Worm (Caenorhabditis elegans): ENCODE results near the gene pqn-13.

pqn-13 gene

DNA sequence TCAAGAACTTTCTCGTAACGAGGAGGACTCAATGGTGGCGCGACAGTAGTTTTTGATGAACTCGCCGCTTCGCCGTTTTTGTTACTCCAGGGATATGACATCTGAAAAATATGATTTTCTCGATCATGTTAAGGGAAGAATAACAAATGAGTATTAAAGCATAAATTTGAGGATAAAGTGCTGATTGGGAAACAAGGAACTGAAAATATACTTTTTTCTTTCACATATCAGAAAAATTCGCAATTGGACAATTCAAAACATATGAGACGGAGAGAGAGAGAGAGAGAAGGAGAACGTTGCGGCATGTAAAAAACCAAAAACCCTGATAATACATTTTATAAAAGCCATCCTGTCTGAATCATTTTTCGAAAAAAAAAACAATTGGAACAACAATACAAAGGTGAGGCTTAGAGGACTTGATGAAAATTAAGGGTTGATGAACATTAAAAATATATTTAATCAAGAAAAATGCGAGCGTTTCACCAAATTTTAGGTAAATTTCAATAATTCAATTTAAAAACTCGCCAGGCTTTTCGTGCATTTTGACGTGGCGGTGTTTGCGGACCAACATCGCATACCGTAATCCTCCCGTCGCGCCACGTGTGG is 15.2 kb downstream of the pqn-13 start, which contains the start of the genes mut-14 and C14C11.2 (continued):
- TF ChIP-seq hmg-20 (GFP tag; IDR thresholded peaks at IDR 0.05) = no peak
- no peak for TF ChIP-seq madf-8 (GFP tag; conservative IDR thresholded peaks at IDR 0.05)
- no peak for TF ChIP-seq snpc-1.3 (tag; optimal IDR thresholded peaks at IDR 0.05; ENCODE audit: insufficient read depth)
- TF ChIP-seq attf-3 (GFP tag; conservative IDR thresholded peaks at IDR 0.05) = no peak
- TF ChIP-seq lin-54 (GFP tag; optimal IDR thresholded peaks at IDR 0.05) = no peak

ce11 chrV:5653990-5654499 is 21.9 kb downstream of the pqn-13 start, which contains the start of gene hex-2:
Gene hex-2, plus strand, starts transcription at chrV:5654449.
- TF ChIP-seq B0336.3 (GFP tag; IDR thresholded peaks at IDR 0.05) = no peak
- peak; percentile 29 for TF ChIP-seq nhr-80 (tag; optimal IDR thresholded peaks at IDR 0.05)

DNA sequence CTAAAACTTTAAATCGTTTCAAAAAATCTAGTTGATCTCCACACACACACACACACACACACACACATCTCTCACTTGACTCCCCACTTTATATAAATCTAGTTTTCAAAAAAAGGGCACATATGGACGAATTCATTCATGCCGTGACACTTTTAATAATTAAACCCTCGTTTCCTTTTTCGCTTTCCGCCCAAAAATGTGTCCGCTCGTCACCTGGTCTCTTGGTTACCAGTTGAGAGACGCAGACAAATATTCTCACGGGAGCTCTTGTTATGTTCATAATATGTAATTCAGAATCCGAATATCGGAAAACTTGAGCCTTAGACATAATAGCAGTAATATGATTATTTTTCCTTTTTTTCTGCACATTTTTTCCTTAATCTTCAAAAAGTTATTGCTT is 24.0 kb downstream of the pqn-13 start:
- no peak for TF ChIP-seq nhr-80 (tag; optimal IDR thresholded peaks at IDR 0.05)
- TF ChIP-seq F49E8.2 (tag; optimal IDR thresholded peaks at IDR 0.05; ENCODE audit: insufficient read depth) = no peak
- TF ChIP-seq nhr-90 (tag; optimal IDR thresholded peaks at IDR 0.05) = no peak
- TF ChIP-seq madf-8 (GFP tag; conservative IDR thresholded peaks at IDR 0.05) = no peak
- TF ChIP-seq rcor-1 (GFP tag; IDR thresholded peaks at IDR 0.05) = no peak
- no peak for TF ChIP-seq dpl-1 (GFP tag; optimal IDR thresholded peaks at IDR 0.05)
- TF ChIP-seq ceh-100 (GFP tag; IDR thresholded peaks at IDR 0.05) = no peak
- TF ChIP-seq lsy-27 (tag; optimal IDR thresholded peaks at IDR 0.05; ENCODE audit: borderline replicate concordance, insufficient read depth) = no peak
- no peak for TF ChIP-seq rec-8 (tag; optimal IDR thresholded peaks at IDR 0.05)
- no peak for TF ChIP-seq hsf-1 (GFP tag; IDR thresholded peaks at IDR 0.05)
- TF ChIP-seq attf-3 (GFP tag; conservative IDR thresholded peaks at IDR 0.05) = no peak

DNA sequence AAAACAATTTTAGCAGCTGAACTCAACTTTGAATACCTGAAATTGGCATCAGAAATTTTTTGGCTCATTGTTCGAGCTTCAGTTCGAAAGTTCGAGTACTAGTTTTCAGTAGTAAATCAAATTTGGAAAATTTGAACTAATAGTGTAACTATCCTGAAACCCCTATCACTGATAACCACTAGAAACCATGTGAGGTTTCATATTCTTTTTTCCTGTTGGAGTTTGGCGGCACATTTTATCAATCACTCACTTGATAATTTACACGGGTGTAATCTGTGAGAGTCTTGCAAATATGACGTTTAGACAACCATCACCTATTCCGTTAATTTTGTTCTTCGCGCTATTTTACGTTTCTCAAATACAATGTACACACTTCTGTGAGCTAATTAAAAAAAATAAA is 28.6 kb downstream of the pqn-13 start, which contains the start of gene C14C11.4:
TSS of gene C14C11.4 (plus strand) at position 252 of the 400 bp plus-strand sequence.
- TF ChIP-seq ets-4 (GFP tag; optimal IDR thresholded peaks at IDR 0.05) = peak; percentile 39
- peak; percentile 86 for TF ChIP-seq nhr-80 (tag; optimal IDR thresholded peaks at IDR 0.05)
- no peak for TF ChIP-seq hmg-1.2 (GFP tag; IDR thresholded peaks at IDR 0.05)

DNA sequence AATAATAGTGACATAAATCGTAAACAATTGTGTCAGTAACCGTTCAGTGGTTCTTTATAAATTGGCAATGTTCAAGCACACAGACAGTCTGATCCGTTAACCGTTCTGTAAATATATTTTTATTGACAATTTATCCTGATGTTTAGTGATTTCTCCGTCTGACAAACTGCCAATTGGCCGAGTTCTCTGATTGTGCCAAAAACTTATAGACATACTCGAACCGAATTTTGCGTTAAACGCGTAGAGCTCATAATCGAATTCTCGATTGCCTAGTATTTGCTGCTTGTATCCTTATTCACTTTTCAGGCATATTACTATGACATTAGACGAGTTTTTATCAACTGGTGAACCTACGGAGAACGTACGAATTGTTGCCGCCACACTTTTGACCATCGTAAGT is 31.7 kb downstream of the pqn-13 start, which contains the start of gene srx-117:
TSS of gene srx-117 (plus strand) at position 301 of the 400 bp plus-strand sequence.
- no peak for TF ChIP-seq lir-1 (GFP tag; conservative IDR thresholded peaks at IDR 0.05)
- no peak for TF ChIP-seq nhr-120 (GFP tag; IDR thresholded peaks at IDR 0.05)
- TF ChIP-seq pbrm-1 (GFP tag; IDR thresholded peaks at IDR 0.05) = no peak
- no peak for TF ChIP-seq madf-6 (GFP tag; IDR thresholded peaks at IDR 0.05)
- no peak for TF ChIP-seq ztf-22 (GFP tag; optimal IDR thresholded peaks at IDR 0.05)
- no peak for TF ChIP-seq lsy-27 (tag; optimal IDR thresholded peaks at IDR 0.05; ENCODE audit: borderline replicate concordance, insufficient read depth)
- no peak for TF ChIP-seq Y56A3A.18 (GFP tag; IDR thresholded peaks at IDR 0.05)
- TF ChIP-seq snpc-3.4 (tag; optimal IDR thresholded peaks at IDR 0.05) = no peak
- TF ChIP-seq ztf-18 (tag; optimal IDR thresholded peaks at IDR 0.05) = no peak
- TF ChIP-seq F22D6.2 (tag; optimal IDR thresholded peaks at IDR 0.05) = no peak

DNA sequence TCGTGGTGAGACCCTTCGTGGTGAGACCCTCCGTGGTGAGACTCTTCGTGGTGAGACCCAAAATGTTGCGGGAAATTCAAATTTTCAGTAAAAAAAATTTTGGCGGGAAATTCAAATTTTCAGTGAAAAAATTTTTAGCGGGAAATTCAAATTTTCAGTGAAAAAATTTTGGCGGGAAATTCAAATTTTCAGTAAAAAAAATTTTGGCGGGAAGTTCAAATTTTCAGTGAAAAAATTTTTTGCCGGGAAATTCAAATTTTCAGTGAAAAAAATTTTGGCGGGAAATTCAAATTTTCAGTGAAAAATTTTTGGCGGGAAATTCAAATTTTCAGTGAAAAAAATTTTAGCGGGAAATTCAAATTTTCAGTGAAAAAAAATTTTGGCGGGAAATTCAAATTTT is 35.8 kb downstream of the pqn-13 start:
- TF ChIP-seq ceh-91 (GFP tag; IDR thresholded peaks at IDR 0.05) = peak; percentile 39; the same call in 1 of the 2 replicates
- TF ChIP-seq F33H1.4 (GFP tag; IDR thresholded peaks at IDR 0.05) = peak; percentile 66
- 0 out of 2 replicates have a peak, but pooled peaks have one; percentile 29 for TF ChIP-seq madf-8 (GFP tag; conservative IDR thresholded peaks at IDR 0.05)

All from whole organism, young adult.